Worm (Caenorhabditis elegans) whole organism, dauer: ENCODE measurements around the gene Y97E10AR.8.

Source experiments
- unc-62 ChIP-seq: sonication (generic microtip); optimal IDR thresholded peaks from 2 replicates; lab custom pipeline; 2017; ENCODE audit warnings: missing biosample characterization, missing genetic modification reagents, missing genetic modification characterization

Y97E10AR.8 gene

DNA sequence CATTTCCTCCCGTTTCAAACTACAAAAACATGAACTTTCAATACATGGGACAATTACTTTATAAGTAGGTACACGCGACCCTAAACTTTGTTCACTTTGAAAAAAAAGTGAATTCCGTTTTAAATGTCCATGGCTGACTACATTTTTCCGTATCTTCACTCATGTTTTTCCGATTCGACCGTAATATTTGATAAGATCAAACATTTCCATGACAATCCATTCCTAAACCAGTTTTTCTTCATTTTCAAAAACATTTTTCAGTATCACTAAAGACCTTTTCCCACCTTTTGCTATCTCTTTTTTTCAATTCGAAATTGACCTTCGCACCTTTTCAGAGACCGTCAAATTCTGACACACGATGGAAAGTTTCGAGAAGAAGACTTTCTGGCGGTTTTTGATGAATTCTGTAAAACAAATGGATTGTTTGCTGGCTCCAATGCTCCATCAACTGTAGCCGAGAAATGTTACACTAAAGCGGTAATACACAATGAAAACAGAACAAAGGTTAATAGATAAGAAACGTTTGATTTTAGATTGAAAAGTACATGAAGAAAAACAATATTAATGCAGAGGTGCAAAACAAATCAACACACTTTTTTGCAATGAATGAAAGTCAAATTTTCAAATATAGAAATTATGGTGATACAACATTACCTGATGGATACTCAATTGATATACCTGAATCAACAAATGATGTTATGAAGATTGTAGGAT is 22.5 kb downstream of the Y97E10AR.8 start:
- TF ChIP-seq unc-62 (GFP tag; lab: Kevin White, UChicago) = no peak

DNA sequence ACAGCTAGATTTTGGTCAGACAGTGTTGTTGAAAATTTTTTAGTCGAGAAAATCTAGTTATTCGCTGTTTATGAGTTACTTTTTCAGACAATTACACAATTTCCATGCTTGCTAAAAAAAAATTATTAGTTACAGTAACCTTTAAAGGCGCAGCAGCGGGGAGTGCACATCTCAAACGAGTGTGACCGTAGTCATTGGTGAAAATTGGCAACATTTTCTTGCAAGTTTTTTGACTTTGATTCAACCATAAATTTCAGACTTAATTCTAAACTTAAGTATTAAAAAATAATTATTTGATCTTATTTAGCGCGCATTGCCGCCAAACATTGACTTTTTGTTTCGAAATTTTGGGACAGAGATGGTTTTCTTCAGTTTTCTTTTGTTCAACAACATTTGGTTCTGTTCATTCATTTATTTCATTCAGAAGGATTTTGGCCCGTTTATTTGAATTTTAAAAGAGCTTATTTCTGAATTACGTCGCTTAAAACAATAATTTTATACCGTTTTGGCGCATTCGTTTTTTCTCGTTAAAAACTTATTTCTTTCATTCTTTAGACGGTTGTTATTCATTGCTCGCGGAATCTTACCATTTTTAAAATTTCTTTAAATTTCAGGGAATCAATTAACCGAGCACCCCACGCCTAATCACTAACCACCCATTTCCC is 23.9 kb downstream of the Y97E10AR.8 start, which contains the start of gene oma-2:
Gene oma-2 (plus strand): TSS at position 615 of the 665 bp plus-strand sequence.
- no peak for TF ChIP-seq unc-62 (GFP tag; lab: Kevin White, UChicago)

DNA sequence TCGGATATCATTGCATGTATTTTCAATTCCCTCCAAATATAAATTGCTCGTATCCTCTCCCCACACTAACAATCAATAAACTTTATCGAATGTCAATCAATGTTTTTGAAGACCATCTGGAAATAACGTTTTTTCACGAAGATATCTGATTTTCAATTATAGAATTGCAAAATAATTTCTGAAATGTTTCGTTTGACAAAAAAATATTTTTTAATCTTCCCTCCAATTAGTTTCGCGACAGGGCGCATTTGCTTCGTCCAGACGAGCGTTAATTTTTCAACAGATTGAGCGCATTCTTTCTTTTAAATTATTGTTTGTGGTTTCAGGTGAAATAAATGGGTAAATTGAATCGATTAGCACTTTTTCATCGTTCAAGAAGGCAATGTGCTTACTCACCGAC is 26.0 kb downstream of the Y97E10AR.8 start, which contains the start of gene vars-1:
Gene vars-1 (plus strand): TSS at position 291 of the 400 bp plus-strand sequence.
- no peak for TF ChIP-seq unc-62 (GFP tag; lab: Kevin White, UChicago)

DNA sequence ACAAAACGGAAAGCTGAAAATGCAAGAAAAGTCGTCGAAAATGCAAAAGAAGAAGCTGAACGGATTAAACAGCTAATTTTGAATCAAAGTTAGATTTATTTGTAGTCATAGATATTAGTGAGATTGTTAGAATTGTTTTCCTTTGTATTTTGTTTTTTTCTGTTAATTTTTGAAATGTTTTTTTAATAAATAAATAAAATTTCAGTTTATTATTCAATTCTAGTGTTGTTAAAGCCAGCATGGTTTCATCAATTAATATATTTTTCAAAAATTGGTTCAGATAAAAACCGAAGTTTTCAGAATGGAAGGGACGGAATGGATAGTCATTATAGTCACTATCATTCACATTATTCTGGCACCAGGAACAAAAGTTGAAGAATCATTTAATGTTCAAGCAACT is 29.7 kb downstream of the Y97E10AR.8 start, which contains the start of gene algn-12:
Gene algn-12 (plus strand): TSS at position 301 of the 400 bp plus-strand sequence.
- no peak for TF ChIP-seq unc-62 (GFP tag; lab: Kevin White, UChicago)

DNA sequence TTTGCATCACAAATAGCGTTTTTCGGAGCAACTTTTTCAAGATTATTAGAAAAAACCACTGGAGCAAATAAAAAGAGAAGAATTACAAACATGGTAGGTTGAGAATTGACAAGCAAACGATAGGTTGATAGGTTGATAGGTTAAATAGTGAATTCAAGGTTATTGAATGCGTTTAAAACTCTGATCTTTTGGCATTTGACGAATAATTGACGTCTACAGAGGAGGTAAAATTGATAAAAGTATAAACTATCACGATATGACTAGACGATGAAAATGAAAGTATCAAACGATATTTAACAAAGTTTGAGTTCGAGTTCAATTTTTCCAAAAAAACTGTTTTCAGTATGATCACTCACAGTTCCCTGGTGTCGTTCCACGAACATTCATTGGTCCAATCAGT is 30.8 kb downstream of the Y97E10AR.8 start, which contains the start of gene ZC513.14:
Gene ZC513.14 (minus strand): TSS at position 101 of the 400 bp plus-strand sequence.
- TF ChIP-seq unc-62 (GFP tag; lab: Kevin White, UChicago) = no peak

DNA sequence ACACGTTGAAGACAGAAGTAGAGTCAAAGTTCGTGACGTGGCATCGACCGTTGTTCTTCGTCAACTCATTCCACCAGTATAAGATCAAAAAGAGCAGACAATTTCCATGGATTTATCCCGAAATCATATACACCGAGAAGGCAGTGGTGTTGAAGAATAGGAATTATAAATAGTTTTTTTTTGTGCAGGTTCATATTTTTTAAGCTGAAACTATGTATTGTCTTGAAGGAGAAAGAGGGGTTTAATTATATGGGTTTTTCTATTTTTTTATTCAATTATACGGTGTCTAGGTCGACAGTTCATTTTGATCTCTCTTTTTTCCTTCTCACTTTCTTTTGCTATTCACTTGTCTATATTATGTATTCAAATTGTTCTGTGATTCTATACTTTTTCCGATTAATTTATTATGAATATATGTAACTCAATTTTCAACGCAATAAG is 34.0 kb downstream of the Y97E10AR.8 start:
- no peak for TF ChIP-seq unc-62 (GFP tag; lab: Kevin White, UChicago)

DNA sequence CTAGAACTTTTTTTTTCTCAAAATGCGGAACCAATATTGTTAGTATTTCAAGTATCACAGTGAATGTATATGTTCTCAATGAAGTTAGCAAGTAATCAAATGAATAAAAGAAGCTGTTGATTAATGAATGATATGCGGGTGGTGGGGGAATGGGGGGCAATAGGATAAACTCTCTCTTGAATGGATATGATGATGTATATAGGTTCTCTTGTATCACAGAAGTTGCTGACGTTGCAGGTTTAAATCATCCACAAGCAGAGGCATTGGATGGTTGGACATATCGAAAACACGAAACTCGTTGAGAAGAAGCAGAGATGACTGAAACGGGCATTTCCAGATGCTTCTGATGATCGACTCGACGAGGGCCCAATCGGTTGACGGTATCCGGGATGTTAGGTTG is 34.5 kb downstream of the Y97E10AR.8 start:
- no peak for TF ChIP-seq unc-62 (GFP tag; lab: Kevin White, UChicago)

DNA sequence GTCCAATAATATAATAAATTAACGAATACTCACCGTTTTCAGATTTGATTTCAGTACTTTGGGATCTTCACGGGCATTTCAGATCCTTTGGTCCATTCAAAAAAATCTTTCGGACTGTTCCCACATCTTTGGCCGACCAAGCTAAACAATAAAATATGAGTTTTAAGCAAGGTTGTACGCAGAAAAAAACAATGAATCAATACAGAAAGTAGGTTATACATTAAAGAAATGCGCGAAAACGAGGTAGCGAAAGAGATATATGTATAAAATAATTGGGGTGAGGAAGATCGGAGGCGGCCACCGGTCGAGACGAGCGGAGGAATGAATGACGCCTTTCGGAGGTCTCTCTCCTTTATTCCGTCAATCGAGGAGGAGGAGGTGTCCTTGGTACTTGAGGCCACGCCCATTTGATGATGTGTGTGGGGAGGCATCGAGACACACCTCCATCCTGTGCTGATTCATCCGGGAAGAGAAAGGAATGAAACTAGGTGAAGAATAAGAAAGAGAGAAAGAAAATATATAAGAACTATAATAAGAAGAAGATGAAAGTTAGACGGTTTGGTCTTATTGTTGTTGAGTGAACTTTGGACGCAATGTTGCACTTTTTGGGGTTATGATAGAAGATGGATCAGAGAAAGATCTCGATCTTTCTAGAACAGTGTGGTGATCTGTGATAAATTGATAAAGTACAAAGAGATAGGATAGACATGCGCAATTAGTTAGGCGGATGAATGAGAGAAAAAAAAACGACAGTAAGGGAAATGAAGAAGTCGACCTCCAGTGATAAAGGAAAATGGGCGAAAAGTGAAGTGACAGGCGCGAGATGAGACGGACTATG is 35.4 kb downstream of the Y97E10AR.8 start:
- TF ChIP-seq unc-62 (GFP tag; lab: Kevin White, UChicago) = no peak

DNA sequence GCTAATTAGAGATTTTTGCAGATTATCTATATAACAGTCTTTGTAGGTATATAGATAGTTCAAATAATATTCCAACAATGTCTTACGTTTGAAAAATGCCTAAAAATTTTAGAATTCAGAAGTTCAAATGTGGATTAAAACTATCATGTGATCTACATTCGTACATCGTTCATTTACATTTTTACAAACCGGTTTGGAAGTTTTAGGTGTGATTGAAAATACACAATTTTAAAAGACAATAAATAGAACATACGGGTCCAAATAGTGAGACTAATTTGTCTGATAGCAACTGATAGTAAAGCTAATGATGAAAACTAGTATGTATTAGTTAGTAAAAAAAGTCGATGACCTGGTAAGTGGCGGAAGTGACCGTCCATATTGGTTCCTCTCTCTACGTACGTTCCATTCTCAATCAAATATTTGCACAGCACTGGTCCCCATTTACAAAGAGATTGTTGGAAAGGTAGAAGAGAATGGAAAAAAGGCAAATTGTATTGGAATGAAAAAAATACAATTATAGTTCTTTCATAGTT is 36.3 kb downstream of the Y97E10AR.8 start:
- TF ChIP-seq unc-62 (GFP tag; lab: Kevin White, UChicago) = no peak

DNA sequence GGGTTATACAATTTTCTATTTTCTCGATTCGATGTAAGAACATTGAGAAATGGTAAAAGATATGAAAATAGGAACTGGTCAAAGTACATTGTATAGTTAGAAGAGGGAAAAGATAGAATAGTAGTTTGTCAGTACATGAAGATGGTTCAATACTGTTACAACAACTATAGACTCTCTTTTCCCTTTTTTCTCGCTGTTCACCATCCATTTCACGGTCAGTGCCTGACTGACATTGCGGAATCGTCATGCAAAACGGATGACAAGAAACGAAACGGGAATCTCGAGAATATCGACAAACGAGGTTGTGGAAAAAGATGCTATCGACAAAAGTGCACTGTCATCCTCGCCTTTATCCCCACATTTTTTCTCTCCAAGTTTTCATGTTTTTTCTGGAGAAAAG is 38.6 kb downstream of the Y97E10AR.8 start:
- no peak for TF ChIP-seq unc-62 (GFP tag; lab: Kevin White, UChicago)

DNA sequence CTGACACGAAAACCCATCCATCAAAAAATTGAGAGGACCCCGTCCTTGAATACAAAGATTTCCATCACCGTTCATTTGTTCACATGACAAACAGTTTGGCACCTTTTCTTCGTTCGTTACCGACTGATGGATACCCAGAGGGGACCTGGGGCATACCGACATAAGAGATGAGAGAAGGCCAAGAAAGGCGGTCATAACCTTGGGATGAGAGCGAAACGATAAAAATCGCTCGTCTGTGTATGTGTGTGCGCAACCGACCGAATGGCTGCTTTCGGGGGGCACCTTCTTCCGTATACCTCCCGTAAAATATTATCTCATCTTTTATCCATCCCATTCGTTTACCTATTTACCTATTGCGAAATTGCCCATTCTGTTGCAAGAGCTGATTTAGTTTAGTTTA is 39.9 kb downstream of the Y97E10AR.8 start:
- TF ChIP-seq unc-62 (GFP tag; lab: Kevin White, UChicago) = no peak

DNA sequence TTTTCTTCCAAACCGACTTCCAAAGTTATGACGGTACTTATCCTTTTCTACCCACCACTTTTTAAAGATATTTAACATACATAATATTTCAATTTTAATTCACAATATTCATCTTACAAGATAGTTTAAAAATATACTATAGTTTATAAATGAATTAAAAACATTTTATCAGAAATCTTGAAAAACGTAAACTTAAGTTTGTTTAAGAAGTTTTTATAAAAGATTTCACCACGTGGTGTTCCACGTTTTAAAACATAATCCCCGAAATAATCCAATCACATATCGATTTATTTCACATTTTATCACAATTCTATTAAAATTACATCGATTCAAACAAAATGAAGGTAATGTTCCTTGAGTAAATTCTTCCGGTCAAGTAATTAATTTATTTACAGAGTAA is 41.6 kb downstream of the Y97E10AR.8 start, which contains the start of gene ZC513.3:
Gene ZC513.3 (plus strand): TSS at position 301 of the 400 bp plus-strand sequence.
- TF ChIP-seq unc-62 (GFP tag; lab: Kevin White, UChicago) = no peak

DNA sequence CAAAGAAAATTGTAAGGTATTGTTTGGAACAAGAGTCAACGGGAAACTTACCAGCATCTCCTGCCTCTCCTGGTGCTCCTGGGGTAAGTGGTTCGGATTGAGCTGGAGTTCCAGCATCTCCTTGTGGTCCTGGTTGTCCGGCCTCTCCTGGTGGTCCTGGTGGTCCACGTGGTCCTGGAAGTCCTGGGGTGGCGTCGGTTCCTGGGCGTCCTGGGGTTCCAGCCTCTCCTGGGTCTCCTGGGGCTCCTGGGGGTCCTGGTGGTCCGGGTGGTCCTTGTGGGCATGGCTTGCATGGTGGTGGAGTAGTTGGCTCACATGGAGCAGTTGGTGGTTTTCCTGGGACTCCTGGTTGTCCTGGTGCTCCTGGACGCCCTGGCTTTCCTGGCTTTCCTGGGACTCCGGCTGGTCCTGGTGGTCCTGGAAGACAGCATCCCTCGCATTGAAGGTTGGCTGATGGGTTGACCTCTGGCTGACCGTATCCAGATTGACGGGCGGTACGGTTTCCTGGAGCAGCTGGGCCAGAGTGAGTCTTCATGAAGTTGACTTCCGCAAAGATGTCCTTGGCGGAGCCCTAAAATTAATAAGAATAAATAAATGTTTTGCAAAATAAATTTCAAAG is 45.1 kb downstream of the Y97E10AR.8 start:
- no peak for TF ChIP-seq unc-62 (GFP tag; lab: Kevin White, UChicago)

DNA sequence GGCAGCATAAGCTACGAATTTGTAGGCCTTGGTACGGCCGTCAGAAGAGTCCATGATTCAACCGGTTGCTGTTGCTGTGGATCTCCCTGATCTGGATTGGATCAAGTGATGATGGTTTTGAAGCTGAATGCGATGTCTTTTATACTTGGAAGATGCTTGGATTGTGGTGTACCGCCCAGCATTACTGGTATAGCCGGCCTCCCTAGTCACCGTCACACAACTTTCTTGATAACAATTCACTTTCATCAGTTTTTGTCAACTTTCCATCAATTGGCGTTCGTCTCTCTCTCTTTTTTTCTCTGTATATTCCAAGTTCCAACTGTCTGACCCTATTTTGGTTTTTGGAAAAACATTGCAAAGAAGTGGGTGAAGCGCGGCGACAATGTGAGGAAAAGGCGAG is 45.7 kb downstream of the Y97E10AR.8 start, which contains the start of gene col-43:
Gene col-43 (minus strand): TSS at position 101 of the 400 bp plus-strand sequence.
- no peak for TF ChIP-seq unc-62 (GFP tag; lab: Kevin White, UChicago)

DNA sequence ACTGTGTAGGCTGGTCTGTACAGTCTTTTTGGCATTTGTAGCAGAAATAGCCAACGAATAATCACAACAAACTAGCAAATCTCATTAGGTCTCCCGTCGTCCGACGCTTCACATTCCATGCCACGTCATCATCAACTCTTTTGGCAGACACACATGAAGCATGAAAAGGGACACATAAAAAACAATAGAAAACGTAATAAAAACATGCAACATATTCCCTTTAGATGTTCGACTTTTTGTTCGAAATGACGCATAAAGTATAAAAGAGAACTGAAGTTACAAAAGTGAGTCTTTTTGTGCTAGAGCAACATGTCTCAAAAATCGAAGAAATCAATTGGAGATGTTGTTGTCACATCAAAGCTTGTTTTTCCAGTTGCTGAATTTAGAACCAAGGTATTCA is 46.8 kb downstream of the Y97E10AR.8 start, which contains the start of gene sth-1:
Gene sth-1 (plus strand): TSS at position 301 of the 400 bp plus-strand sequence.
- no peak for TF ChIP-seq unc-62 (GFP tag; lab: Kevin White, UChicago)
